Fruit fly (Drosophila melanogaster) whole organism, pupa: ENCODE measurements around the gene AstA-R1.

Experiments used
- CG13204 ChIP-seq: fragments of 200-800 bp; sonication (Bioruptor generic); optimal IDR thresholded peaks from 2 replicates; lab custom pipeline; 2018; ENCODE audit warnings: missing biosample characterization, mild to moderate bottlenecking, missing genetic modification characterization, moderate library complexity
- CG4496 ChIP-seq: fragments of 200-800 bp; sonication (Bioruptor generic); IDR thresholded peaks from 3 replicates; pipeline ENCODE4 v1.3.6; 2022; ENCODE audit warnings: missing biosample characterization, missing genetic modification characterization
- CG8301 ChIP-seq: fragments of 200-800 bp; sonication (Bioruptor generic); optimal IDR thresholded peaks from 2 replicates; lab custom pipeline; 2018; ENCODE audit warnings: missing biosample characterization, mild to moderate bottlenecking, missing genetic modification characterization
- CG9948 ChIP-seq: fragments of 200-800 bp; sonication (Bioruptor generic); optimal IDR thresholded peaks from 2 replicates; lab custom pipeline; 2018; ENCODE audit warnings: missing biosample characterization, mild to moderate bottlenecking, missing genetic modification characterization, moderate library complexity
- gl ChIP-seq: fragments of 200-800 bp; sonication (Bioruptor generic); optimal IDR thresholded peaks from 2 replicates; lab custom pipeline; 2018; ENCODE audit warnings: missing biosample characterization, mild to moderate bottlenecking, missing genetic modification characterization
- rn ChIP-seq: fragments of 200-800 bp; sonication (Bioruptor generic); IDR thresholded peaks from 2 replicates; pipeline ENCODE4 v1.3.6; 2022; ENCODE audit warnings: missing biosample characterization, missing genetic modification characterization

DNA sequence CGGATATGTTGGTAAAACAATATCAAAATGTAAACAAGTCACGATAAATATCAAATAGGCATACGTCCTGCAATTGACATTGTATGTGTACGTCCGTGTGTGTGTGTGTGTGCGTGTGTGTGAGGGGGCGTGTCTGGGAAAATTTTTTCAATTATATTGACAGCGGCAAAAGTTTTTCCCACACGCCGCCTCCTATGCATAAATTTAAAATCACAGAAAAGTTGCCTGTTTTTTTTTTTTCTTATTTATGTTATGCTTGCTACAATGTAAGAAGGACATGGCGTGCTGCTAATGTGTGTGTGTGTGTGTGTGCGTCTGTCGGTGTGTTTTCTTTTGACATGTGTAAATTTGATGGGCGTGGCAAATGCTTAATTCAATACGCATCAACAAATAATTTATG lies 11.9 kb downstream of the AstA-R1 start:
- TF ChIP-seq rn (GFP tag; lab: Robert Waterston, UW) (no peak), CG4496 (GFP tag; lab: Robert Waterston, UW) (no peak), CG9948 (no peak), gl (no peak), CG13204 (GFP tag; lab: Kevin White, UChicago) (no peak), CG8301 (tag; lab: Kevin White, UChicago) (no peak)
